Worm (Caenorhabditis elegans): ENCODE data around the gene mfsd-10.

The mfsd-10 gene

ce11 chrX:17368542-17368941 is at the start of gene mfsd-10:
Gene mfsd-10, minus strand, starts transcription at chrX:17368642.
- no peak for TF ChIP-seq hlh-6 (tag; optimal IDR thresholded peaks at IDR 0.05)
- TF ChIP-seq ceh-34 (tag; optimal IDR thresholded peaks at IDR 0.05), result no peak
- TF ChIP-seq ceh-45 (GFP tag; IDR thresholded peaks at IDR 0.05), result no peak
- TF ChIP-seq dve-1 (tag; optimal IDR thresholded peaks at IDR 0.05), result no peak
- TF ChIP-seq nhr-232 (tag; optimal IDR thresholded peaks at IDR 0.05), result no peak
- no peak for TF ChIP-seq syd-9 (tag; optimal IDR thresholded peaks at IDR 0.05)
- TF ChIP-seq dmd-4 (tag; optimal IDR thresholded peaks at IDR 0.05; ENCODE audit: borderline replicate concordance), result no peak
- TF ChIP-seq T23F11.4 (GFP tag; optimal IDR thresholded peaks at IDR 0.05), result no peak
- no peak for TF ChIP-seq zip-5 (tag; optimal IDR thresholded peaks at IDR 0.05)

ce11 chrX:17417505-17418004 is 49.1 kb upstream of the mfsd-10 start:
- TF ChIP-seq hlh-15 (tag; optimal IDR thresholded peaks at IDR 0.05) (no peak), unc-86 (tag; optimal IDR thresholded peaks at IDR 0.05) (no peak), ceh-18 (tag; optimal IDR thresholded peaks at IDR 0.05) (no peak), sdc-2 (tag; optimal IDR thresholded peaks at IDR 0.05) (no peak), K09A11.1 (tag; optimal IDR thresholded peaks at IDR 0.05; ENCODE audit: insufficient read depth) (no peak), hlh-13 (GFP tag; optimal IDR thresholded peaks at IDR 0.05) (no peak), npax-4 (tag; optimal IDR thresholded peaks at IDR 0.05) (no peak)

ce11 chrX:17413868-17414267 is 45.4 kb upstream of the mfsd-10 start, which contains the start of gene crb-1:
Gene crb-1, minus strand, starts transcription at chrX:17414014.
- TF ChIP-seq eyg-1 (tag; optimal IDR thresholded peaks at IDR 0.05) (no peak), ceh-19 (GFP tag; optimal IDR thresholded peaks at IDR 0.05) (no peak), K09A11.1 (tag; optimal IDR thresholded peaks at IDR 0.05; ENCODE audit: insufficient read depth) (no peak), unc-55 (GFP tag; optimal IDR thresholded peaks at IDR 0.05) (no peak), ceh-30 (tag; optimal IDR thresholded peaks at IDR 0.05) (no peak), pat-9 (tag; optimal IDR thresholded peaks at IDR 0.05) (no peak), ztf-16 (tag; optimal IDR thresholded peaks at IDR 0.05) (no peak), elt-2 (tag; optimal IDR thresholded peaks at IDR 0.05) (no peak), hlh-6 (tag; optimal IDR thresholded peaks at IDR 0.05) (no peak), sox-4 (tag; optimal IDR thresholded peaks at IDR 0.05) (no peak), pha-2 (tag; optimal IDR thresholded peaks at IDR 0.05) (no peak), zip-5 (tag; optimal IDR thresholded peaks at IDR 0.05) (no peak), ceh-22 (tag; optimal IDR thresholded peaks at IDR 0.05) (no peak), odd-2 (tag; optimal IDR thresholded peaks at IDR 0.05) (no peak), nfya-1 (tag; optimal IDR thresholded peaks at IDR 0.05) (no peak), C08G9.2 (tag; optimal IDR thresholded peaks at IDR 0.05) (no peak), dmd-4 (tag; optimal IDR thresholded peaks at IDR 0.05; ENCODE audit: borderline replicate concordance) (no peak), lin-11 (tag; optimal IDR thresholded peaks at IDR 0.05) (no peak)

- TF ChIP-seq syd-9 (tag; optimal IDR thresholded peaks at IDR 0.05) (no peak), fkh-10 (GFP tag; optimal IDR thresholded peaks at IDR 0.05) (no peak), fkh-6 (tag; optimal IDR thresholded peaks at IDR 0.05) (no peak), C38D4.7 (GFP tag; optimal IDR thresholded peaks at IDR 0.05) (no peak), F13H6.1 (tag; optimal IDR thresholded peaks at IDR 0.05) (no peak), pha-4 (tag; optimal IDR thresholded peaks at IDR 0.05) (no peak), lim-6 (tag; optimal IDR thresholded peaks at IDR 0.05) (no peak), ceh-2 (tag; optimal IDR thresholded peaks at IDR 0.05) (no peak), odd-2 (tag; optimal IDR thresholded peaks at IDR 0.05) (no peak), nfya-1 (tag; optimal IDR thresholded peaks at IDR 0.05) (no peak), nhr-232 (tag; optimal IDR thresholded peaks at IDR 0.05) (no peak)
Measured at ce11 chrX:17412642-17413041, 44.2 kb upstream of the mfsd-10 start.

Data from whole organism, late embryonic.